Worm (Caenorhabditis elegans) whole organism, L3 larva: ENCODE data around the gene ZK287.7.

Experiments used
- jun-1 ChIP-seq: fragments of 150-350 bp; optimal IDR thresholded peaks from 2 replicates; lab custom pipeline; 2014; ENCODE audit warnings: missing biosample characterization, missing genetic modification reagents, missing genetic modification characterization
- lin-15B ChIP-seq: fragments of 150-350 bp; optimal IDR thresholded peaks from 2 replicates; lab custom pipeline; 2014; ENCODE audit warnings: missing biosample characterization, missing genetic modification characterization
- nhr-237 ChIP-seq: fragments of 150-350 bp; optimal IDR thresholded peaks from 2 replicates; lab custom pipeline; 2014; ENCODE audit warnings: missing biosample characterization, missing genetic modification characterization
- pha-4 ChIP-seq: fragments of 150-350 bp; optimal IDR thresholded peaks from 2 replicates; lab custom pipeline; 2014; ENCODE audit warnings: missing biosample characterization, missing genetic modification reagents, missing genetic modification characterization
- tbx-2 ChIP-seq: sonication (generic microtip); optimal IDR thresholded peaks from 2 replicates; lab custom pipeline; 2016; ENCODE audit warnings: mild to moderate bottlenecking, missing genetic modification characterization, missing compliant biosample characterization

- TF ChIP-seq lin-15B (tag; lab: Kevin White, UChicago) (no peak), jun-1 (tag; lab: Kevin White, UChicago) (no peak), nhr-237 (tag; lab: Kevin White, UChicago) (no peak), tbx-2 (tag; lab: Kevin White, UChicago) (no peak), pha-4 (tag; lab: Kevin White, UChicago) (no peak)
Measured at ce11 chrV:9692649-9693112, at the start of gene ZK287.7.
